Worm (Caenorhabditis elegans): ENCODE results near the gene F20D12.7.

Gene F20D12.7

ce11 chrIV:7923982-7924480 lies 14.7 kb downstream of the F20D12.7 start, which contains the start of the genes xpo-3 and C49H3.3:
Gene xpo-3, minus strand, starts transcription at chrIV:7924032.
Gene C49H3.3, plus strand, starts transcription at chrIV:7924350.
- TF ChIP-seq ztf-11 (tag; optimal IDR thresholded peaks at IDR 0.05) = no peak
- TF ChIP-seq ZK546.5 (tag; optimal IDR thresholded peaks at IDR 0.05) = no peak
- TF ChIP-seq peb-1 (tag; optimal IDR thresholded peaks at IDR 0.05) = no peak
- no peak for TF ChIP-seq dmd-4 (tag; optimal IDR thresholded peaks at IDR 0.05)
- TF ChIP-seq ceh-82 (tag; optimal IDR thresholded peaks at IDR 0.05) = no peak
- TF ChIP-seq nhr-12 (tag; optimal IDR thresholded peaks at IDR 0.05) = no peak
- TF ChIP-seq ztf-4 (tag; optimal IDR thresholded peaks at IDR 0.05) = no peak
- TF ChIP-seq crh-2 (tag; optimal IDR thresholded peaks at IDR 0.05) = peak; percentile 50
- TF ChIP-seq lin-39 (tag; optimal IDR thresholded peaks at IDR 0.05) = no peak
- no peak for TF ChIP-seq elt-3 (tag; optimal IDR thresholded peaks at IDR 0.05)
- no peak for TF ChIP-seq F13H6.1 (tag; optimal IDR thresholded peaks at IDR 0.05)
- no peak for TF ChIP-seq blmp-1 (tag; optimal IDR thresholded peaks at IDR 0.05; ENCODE audit: insufficient read depth)
- no peak for TF ChIP-seq zag-1 (tag; optimal IDR thresholded peaks at IDR 0.05)
- TF ChIP-seq lsy-2 (tag; optimal IDR thresholded peaks at IDR 0.05) = peak in 1 of 2 experiments; percentile 69
- no peak for TF ChIP-seq egl-27 (tag; optimal IDR thresholded peaks at IDR 0.05)
- no peak for TF ChIP-seq skn-1 (tag; optimal IDR thresholded peaks at IDR 0.05)
- TF ChIP-seq mbf-1 (tag; optimal IDR thresholded peaks at IDR 0.05) = no peak
- no peak for TF ChIP-seq nhr-77 (tag; optimal IDR thresholded peaks at IDR 0.05)
- TF ChIP-seq nhr-129 (tag; optimal IDR thresholded peaks at IDR 0.05) = peak; percentile 50
- TF ChIP-seq C34F6.9 (tag; optimal IDR thresholded peaks at IDR 0.05) = peak; percentile 58
- peak; percentile 63 for TF ChIP-seq unc-55 (GFP tag; optimal IDR thresholded peaks at IDR 0.05)
- TF ChIP-seq sma-9 (GFP tag; optimal IDR thresholded peaks at IDR 0.05) = no peak
- no peak for TF ChIP-seq sma-9 (tag; optimal IDR thresholded peaks at IDR 0.05)
- no peak for TF ChIP-seq nhr-11 (tag; optimal IDR thresholded peaks at IDR 0.05)
- no peak for TF ChIP-seq lin-11 (tag; optimal IDR thresholded peaks at IDR 0.05)
- no peak for TF ChIP-seq Y55F3AM.14 (GFP tag; optimal IDR thresholded peaks at IDR 0.05)
- TF ChIP-seq nhr-23 (tag; optimal IDR thresholded peaks at IDR 0.05) = no peak
- no peak for TF ChIP-seq mdl-1 (tag; optimal IDR thresholded peaks at IDR 0.05)
- peak; percentile 26 for TF ChIP-seq nhr-25 (tag; optimal IDR thresholded peaks at IDR 0.05)
- no peak for TF ChIP-seq nhr-237 (tag; optimal IDR thresholded peaks at IDR 0.05)
- no peak for TF ChIP-seq aly-2 (tag; optimal IDR thresholded peaks at IDR 0.05)
- no peak for TF ChIP-seq sma-3 (GFP tag; optimal IDR thresholded peaks at IDR 0.05)
- TF ChIP-seq mab-5 (tag; optimal IDR thresholded peaks at IDR 0.05) = no peak
- no peak for TF ChIP-seq ama-1 (optimal IDR thresholded peaks at IDR 0.05)
- TF ChIP-seq gmeb-1 (tag; optimal IDR thresholded peaks at IDR 0.05) = no peak
- no peak for TF ChIP-seq ceh-16 (tag; optimal IDR thresholded peaks at IDR 0.05)
- peak; percentile 5 for TF ChIP-seq fos-1 (tag; optimal IDR thresholded peaks at IDR 0.05)
- no peak for TF ChIP-seq lin-13 (GFP tag; optimal IDR thresholded peaks at IDR 0.05)
- TF ChIP-seq ztf-1 (GFP tag; conservative IDR thresholded peaks at IDR 0.05) = no peak
- TF ChIP-seq nhr-6 (tag; optimal IDR thresholded peaks at IDR 0.05) = no peak
- TF ChIP-seq sem-4 (tag; optimal IDR thresholded peaks at IDR 0.05) = no peak
- TF ChIP-seq unc-62 (GFP tag; optimal IDR thresholded peaks at IDR 0.05) = no peak
- no peak for TF ChIP-seq snpc-4 (tag; optimal IDR thresholded peaks at IDR 0.05)
- no peak for TF ChIP-seq R02D3.7 (tag; optimal IDR thresholded peaks at IDR 0.05)
- TF ChIP-seq nhr-10 (tag; optimal IDR thresholded peaks at IDR 0.05) = no peak
- TF ChIP-seq unc-39 (tag; optimal IDR thresholded peaks at IDR 0.05) = no peak
- TF ChIP-seq nhr-21 (tag; optimal IDR thresholded peaks at IDR 0.05) = no peak
- no peak for TF ChIP-seq elt-1 (tag; optimal IDR thresholded peaks at IDR 0.05)
- no peak for TF ChIP-seq alr-1 (tag; optimal IDR thresholded peaks at IDR 0.05)

Measured in whole organism, L2 larva.